Fruit fly (Drosophila melanogaster) whole organism, embryonic: ENCODE results near the gene caup.

ENCODE experiments used
- Asciz ChIP-seq: fragments of 200-800 bp; sonication (Bioruptor generic); optimal IDR thresholded peaks from 2 replicates; lab custom pipeline; 2017; ENCODE audit warnings: missing biosample characterization, mild to moderate bottlenecking, missing genetic modification characterization, missing genetic modification reagents
- CG10654 ChIP-seq: fragments of 200-800 bp; sonication (Bioruptor generic); optimal IDR thresholded peaks from 2 replicates; lab custom pipeline; 2016; ENCODE audit warnings: missing biosample characterization, missing genetic modification characterization
- CG11695 ChIP-seq: fragments of 200-800 bp; sonication (Bioruptor generic); IDR thresholded peaks from 3 replicates; pipeline ENCODE4 v1.3.6; 2022; ENCODE audit warnings: missing biosample characterization, missing genetic modification characterization
- CG12659 ChIP-seq: fragments of 200-800 bp; sonication (Bioruptor generic); optimal IDR thresholded peaks from 3 replicates; lab custom pipeline; 2017; ENCODE audit warnings: mild to moderate bottlenecking, missing biosample characterization, missing genetic modification reagents, missing genetic modification characterization
- CG13123 ChIP-seq: fragments of 200-800 bp; sonication (Bioruptor generic); optimal IDR thresholded peaks from 2 replicates; lab custom pipeline; 2016; ENCODE audit warnings: missing biosample characterization, missing genetic modification characterization
- CG14441 ChIP-seq: fragments of 200-800 bp; sonication (Bioruptor generic); IDR thresholded peaks from 2 replicates; pipeline ENCODE4 v1.3.6; 2022; ENCODE audit warnings: missing biosample characterization, missing genetic modification characterization
- CG15269 ChIP-seq: fragments of 200-800 bp; sonication (Bioruptor generic); optimal IDR thresholded peaks from 2 replicates; lab custom pipeline; 2018; ENCODE audit warnings: missing biosample characterization, mild to moderate bottlenecking, missing genetic modification characterization, moderate library complexity
- CG1529 ChIP-seq: fragments of 200-800 bp; sonication (Bioruptor generic); optimal IDR thresholded peaks from 3 replicates; lab custom pipeline; 2018; ENCODE audit warnings: missing biosample characterization, missing genetic modification characterization
- CG1603 ChIP-seq: fragments of 200-800 bp; sonication (Bioruptor generic); optimal IDR thresholded peaks from 2 replicates; lab custom pipeline; 2019; ENCODE audit warnings: missing biosample characterization, mild to moderate bottlenecking, missing genetic modification characterization, moderate library complexity
- CG18764 ChIP-seq: fragments of 200-800 bp; sonication (Bioruptor generic); optimal IDR thresholded peaks from 3 replicates; lab custom pipeline; 2016; ENCODE audit warnings: missing biosample characterization, missing genetic modification characterization
- CG2712 ChIP-seq: fragments of 200-800 bp; optimal IDR thresholded peaks from 3 replicates; lab custom pipeline; 2019; ENCODE audit warnings: missing biosample characterization, mild to moderate bottlenecking, missing genetic modification characterization, moderate library complexity
- CG30403 ChIP-seq: fragments of 200-800 bp; sonication (Bioruptor generic); optimal IDR thresholded peaks from 3 replicates; lab custom pipeline; 2016; ENCODE audit warnings: missing biosample characterization, missing genetic modification characterization
- CG31224 ChIP-seq: fragments of 200-800 bp; sonication (Bioruptor generic); IDR thresholded peaks from 2 replicates; pipeline ENCODE4 v1.3.6; 2022; ENCODE audit warnings: missing biosample characterization, missing genetic modification characterization
- CG31441 ChIP-seq: fragments of 200-800 bp; sonication (Bioruptor generic); IDR thresholded peaks from 2 replicates; pipeline ENCODE4 v1.3.6; 2022; ENCODE audit warnings: missing biosample characterization, missing genetic modification characterization
- CG3726 ChIP-seq: fragments of 200-800 bp; sonication (Bioruptor generic); IDR thresholded peaks from 3 replicates; pipeline ENCODE4, ENCODE4 v1.3.6; 2022; ENCODE audit warnings: missing biosample characterization, missing genetic modification characterization
- CG4424 ChIP-seq: fragments of 200-800 bp; sonication (Bioruptor generic); optimal IDR thresholded peaks from 3 replicates; lab custom pipeline; 2016; ENCODE audit warnings: missing biosample characterization, missing genetic modification characterization
- CG6272 ChIP-seq: fragments of 200-800 bp; sonication (Bioruptor generic); IDR thresholded peaks from 2 replicates; pipeline ENCODE4 v1.3.6; 2022; ENCODE audit warnings: missing biosample characterization, missing genetic modification characterization
- CG6689 ChIP-seq: fragments of 200-800 bp; sonication (Bioruptor generic); IDR thresholded peaks from 2 replicates; pipeline ENCODE4 v1.3.6; 2022; ENCODE audit warnings: missing biosample characterization, missing genetic modification characterization
- CG8924 ChIP-seq: fragments of 200-800 bp; optimal IDR thresholded peaks from 3 replicates; lab custom pipeline; 2019; ENCODE audit warnings: missing biosample characterization, mild to moderate bottlenecking, missing genetic modification characterization, moderate library complexity
- HmgD ChIP-seq: fragments of 200-800 bp; sonication (Bioruptor generic); optimal IDR thresholded peaks from 3 replicates; lab custom pipeline; 2016; ENCODE audit warnings: missing biosample characterization, missing genetic modification characterization
- HmgZ ChIP-seq: fragments of 200-800 bp; sonication (Bioruptor generic); optimal IDR thresholded peaks from 2 replicates; lab custom pipeline; 2018; ENCODE audit warnings: missing biosample characterization, mild to moderate bottlenecking, missing genetic modification characterization
- Hmr ChIP-seq: fragments of 200-800 bp; sonication (Bioruptor generic); optimal IDR thresholded peaks from 3 replicates; lab custom pipeline; 2017; ENCODE audit warnings: mild to moderate bottlenecking, missing biosample characterization, missing genetic modification reagents, missing genetic modification characterization
- Mad ChIP-seq: fragments of 200-800 bp; sonication (Bioruptor generic); optimal IDR thresholded peaks from 2 replicates; lab custom pipeline; 2016; ENCODE audit warnings: missing biosample characterization, missing genetic modification characterization
- Mes4 ChIP-seq: fragments of 200-800 bp; sonication (Bioruptor generic); optimal IDR thresholded peaks from 2 replicates; lab custom pipeline; 2016; ENCODE audit warnings: missing biosample characterization, missing genetic modification characterization
- Neu2 ChIP-seq: fragments of 200-800 bp; sonication (Bioruptor generic); optimal IDR thresholded peaks from 3 replicates; lab custom pipeline; 2016; ENCODE audit warnings: missing biosample characterization, missing genetic modification characterization, borderline replicate concordance
- Nf-YA ChIP-seq: fragments of 200-800 bp; sonication (Bioruptor generic); IDR thresholded peaks from 2 replicates; pipeline ENCODE4 v1.3.6; 2022; ENCODE audit warnings: missing biosample characterization, missing genetic modification characterization
- Ptx1 ChIP-seq: fragments of 200-800 bp; sonication (Bioruptor generic); IDR thresholded peaks from 2 replicates; pipeline ENCODE4 v1.3.6; 2022; ENCODE audit warnings: missing biosample characterization, missing genetic modification characterization
- Ssrp ChIP-seq: fragments of 200-800 bp; sonication (Bioruptor generic); optimal IDR thresholded peaks from 2 replicates; lab custom pipeline; 2018; ENCODE audit warnings: missing biosample characterization, mild to moderate bottlenecking, missing genetic modification characterization, moderate library complexity
- Xbp1 ChIP-seq: fragments of 200-800 bp; sonication (Bioruptor generic); optimal IDR thresholded peaks from 3 replicates; lab custom pipeline; 2016; ENCODE audit warnings: missing biosample characterization, mild to moderate bottlenecking, missing genetic modification characterization
- Xrp1 ChIP-seq: fragments of 200-800 bp; sonication (Bioruptor generic); IDR thresholded peaks from 2 replicates; pipeline ENCODE4 v1.3.6; 2022; ENCODE audit warnings: missing biosample characterization, missing genetic modification characterization
- abd-A ChIP-seq: fragments of 200-800 bp; sonication (Bioruptor generic); optimal IDR thresholded peaks from 3 replicates; lab custom pipeline; 2019; ENCODE audit warnings: missing biosample characterization, mild to moderate bottlenecking, missing genetic modification characterization, moderate library complexity
- aop ChIP-seq: fragments of 200-800 bp; sonication (Bioruptor generic); IDR thresholded peaks from 2 replicates; pipeline ENCODE4 v1.3.6; 2022; ENCODE audit warnings: missing biosample characterization, missing genetic modification characterization
- ara ChIP-seq: fragments of 200-800 bp; sonication (Bioruptor generic); IDR thresholded peaks from 2 replicates; pipeline ENCODE4 v1.3.6; 2022; ENCODE audit warnings: missing biosample characterization, missing genetic modification characterization
- bab2 ChIP-seq: fragments of 200-800 bp; sonication (Bioruptor generic); optimal IDR thresholded peaks from 2 replicates; lab custom pipeline; 2016; ENCODE audit warnings: missing biosample characterization, missing genetic modification characterization
- caup ChIP-seq: fragments of 200-800 bp; sonication (Bioruptor generic); optimal IDR thresholded peaks from 3 replicates; lab custom pipeline; 2017; ENCODE audit warnings: missing biosample characterization, mild to moderate bottlenecking, missing genetic modification characterization, moderate library complexity; ENCODE audit not compliant: severe bottlenecking
- crol ChIP-seq: fragments of 200-800 bp; sonication (Bioruptor generic); IDR thresholded peaks from 2 replicates; pipeline ENCODE4 v1.3.6; 2022; ENCODE audit warnings: missing biosample characterization, missing genetic modification characterization
- da ChIP-seq: fragments of 200-800 bp; sonication (Bioruptor generic); optimal IDR thresholded peaks from 2 replicates; lab custom pipeline; 2016; ENCODE audit warnings: missing biosample characterization, missing genetic modification characterization
- disco-r ChIP-seq: fragments of 200-800 bp; sonication (Bioruptor generic); optimal IDR thresholded peaks from 2 replicates; lab custom pipeline; 2016; ENCODE audit warnings: missing biosample characterization, missing genetic modification characterization
- ewg ChIP-seq: fragments of 200-800 bp; sonication (Bioruptor generic); optimal IDR thresholded peaks from 3 replicates; lab custom pipeline; 2017; ENCODE audit warnings: mild to moderate bottlenecking, missing biosample characterization, missing genetic modification reagents, missing genetic modification characterization
- fd96Cb ChIP-seq: fragments of 200-800 bp; sonication (Bioruptor generic); optimal IDR thresholded peaks from 2 replicates; lab custom pipeline; 2018; ENCODE audit warnings: missing biosample characterization, mild to moderate bottlenecking, missing genetic modification characterization, moderate library complexity
- gcm ChIP-seq: fragments of 200-800 bp; sonication (Bioruptor generic); optimal IDR thresholded peaks from 2 replicates; lab custom pipeline; 2019; ENCODE audit warnings: missing biosample characterization, mild to moderate bottlenecking, missing genetic modification characterization, moderate library complexity
- ham ChIP-seq: fragments of 200-800 bp; sonication (Bioruptor generic); IDR thresholded peaks from 2 replicates; pipeline ENCODE4 v1.3.6; 2022; ENCODE audit warnings: missing biosample characterization, missing genetic modification characterization
- kah ChIP-seq: fragments of 200-800 bp; sonication (Bioruptor generic); optimal IDR thresholded peaks from 2 replicates; lab custom pipeline; 2018; ENCODE audit warnings: missing biosample characterization, mild to moderate bottlenecking, missing genetic modification characterization
- nau ChIP-seq: fragments of 200-800 bp; sonication (Bioruptor generic); optimal IDR thresholded peaks from 3 replicates; lab custom pipeline; 2017; ENCODE audit warnings: missing biosample characterization, mild to moderate bottlenecking, missing genetic modification characterization, missing genetic modification reagents
- nom ChIP-seq: fragments of 200-800 bp; sonication (Bioruptor generic); optimal IDR thresholded peaks from 2 replicates; lab custom pipeline; 2017; ENCODE audit warnings: missing biosample characterization, missing genetic modification characterization, mild to moderate bottlenecking, moderate library complexity, missing genetic modification reagents
- org-1 ChIP-seq: fragments of 200-800 bp; sonication (Bioruptor generic); optimal IDR thresholded peaks from 2 replicates; lab custom pipeline; 2017; ENCODE audit warnings: missing biosample characterization, missing genetic modification characterization
- row ChIP-seq: fragments of 200-800 bp; sonication (Bioruptor generic); IDR thresholded peaks from 3 replicates; pipeline ENCODE4 v1.3.6; 2022; ENCODE audit warnings: missing biosample characterization, missing genetic modification characterization
- sisA ChIP-seq: fragments of 200-800 bp; sonication (Bioruptor generic); IDR thresholded peaks from 2 replicates; pipeline ENCODE4 v1.3.6; 2022; ENCODE audit warnings: missing biosample characterization, missing genetic modification characterization
- sr ChIP-seq: fragments of 200-800 bp; sonication (Bioruptor generic); IDR thresholded peaks from 3 replicates; pipeline ENCODE4 v1.3.6; 2022; ENCODE audit warnings: missing biosample characterization, missing genetic modification characterization
- tap ChIP-seq: fragments of 200-800 bp; optimal IDR thresholded peaks from 3 replicates; lab custom pipeline; 2019; ENCODE audit warnings: missing biosample characterization, mild to moderate bottlenecking, missing genetic modification characterization, moderate library complexity
- unc-4 ChIP-seq: fragments of 200-800 bp; sonication (Bioruptor generic); IDR thresholded peaks from 2 replicates; pipeline ENCODE4 v1.3.6; 2022; ENCODE audit warnings: missing biosample characterization, missing genetic modification characterization; ENCODE audit not compliant: partially characterized antibody

caup gene

dm6 chr3L:12618824-12619370 lies 9.5 kb downstream of the caup start (continued):
- TF ChIP-seq nom (no peak), CG8924 (peak; percentile 18), Xbp1 (peak; percentile 10), Xrp1 (peak; percentile 40; the same call in 1 of the 2 replicates), CG6272 (no peak), Hmr (no peak), ham (GFP tag; lab: Robert Waterston, UW) (no peak), Nf-YA (GFP tag; lab: Robert Waterston, UW) (0 out of 2 replicates have a peak, but pooled peaks have one; percentile 12), Neu2 (GFP tag; lab: Kevin White, UChicago) (no peak), CG6689 (GFP tag; lab: Robert Waterston, UW) (peak; percentile 31; the same call in 1 of the 2 replicates), Ssrp (peak; percentile 28), tap (tag; lab: Kevin White, UChicago) (no peak), CG11695 (GFP tag; lab: Robert Waterston, UW) (no peak), abd-A (tag; lab: Kevin White, UChicago) (no peak), CG31224 (GFP tag; lab: Robert Waterston, UW) (no peak), unc-4 (no peak), CG13123 (GFP tag; lab: Kevin White, UChicago) (no peak), sr (GFP tag; lab: Robert Waterston, UW) (no peak), nau (no peak), HmgD (no peak), CG14441 (GFP tag; lab: Robert Waterston, UW) (no peak; the same call in 1 of the 2 replicates), CG1603 (tag; lab: Kevin White, UChicago) (no peak), org-1 (GFP tag; lab: Kevin White, UChicago) (no peak), row (peak; percentile 57), fd96Cb (peak; percentile 28), crol (GFP tag; lab: Robert Waterston, UW) (no peak), CG10654 (GFP tag; lab: Kevin White, UChicago) (no peak), CG15269 (tag; lab: Kevin White, UChicago) (no peak), CG3726 (GFP tag; lab: Robert Waterston, UW) (no peak), ewg (GFP tag; lab: Kevin White, UChicago) (peak; percentile 20), CG2712 (tag; lab: Kevin White, UChicago) (peak; percentile 46), gcm (GFP tag; lab: Kevin White, UChicago) (no peak), sisA (GFP tag; lab: Robert Waterston, UW) (0 out of 2 replicates have a peak, but pooled peaks have one; percentile 8), Mes4 (no peak), CG1529 (no peak), caup (GFP tag; lab: Kevin White, UChicago) (peak; percentile 46), CG31441 (0 out of 2 replicates have a peak, but pooled peaks have one; percentile 25), Mad (no peak), aop (no peak), bab2 (GFP tag; lab: Kevin White, UChicago) (peak; percentile 5), CG4424 (GFP tag; lab: Kevin White, UChicago) (no peak), disco-r (GFP tag; lab: Kevin White, UChicago) (no peak), da (no peak), CG30403 (no peak), ara (GFP tag; lab: Robert Waterston, UW) (peak; percentile 80), Asciz (GFP tag; lab: Kevin White, UChicago) (no peak), Ptx1 (GFP tag; lab: Robert Waterston, UW) (peak; percentile 40; the same call in 1 of the 2 replicates), HmgZ (tag; lab: Kevin White, UChicago) (no peak), CG12659 (no peak), CG18764 (GFP tag; lab: Kevin White, UChicago) (no peak), kah (GFP tag; lab: Kevin White, UChicago) (no peak)
